Fruit fly (Drosophila melanogaster) whole organism, embryonic: Measurements from ENCODE around the gene CG12773.

Source experiments
- Awh ChIP-seq: fragments of 200-800 bp; sonication (Bioruptor generic); IDR thresholded peaks from 2 replicates; pipeline ENCODE4, ENCODE4 v1.3.6; 2022; ENCODE audit warnings: missing biosample characterization, missing genetic modification characterization
- CG1024 ChIP-seq: fragments of 200-800 bp; sonication (Bioruptor generic); IDR thresholded peaks from 2 replicates; pipeline ENCODE4 v1.3.6; 2022; ENCODE audit warnings: missing biosample characterization, missing genetic modification characterization
- CG10321 ChIP-seq: fragments of 200-800 bp; sonication (Bioruptor generic); IDR thresholded peaks from 2 replicates; pipeline ENCODE4 v1.3.6; 2022; ENCODE audit warnings: missing biosample characterization, missing genetic modification characterization
- CG10431 ChIP-seq: fragments of 200-800 bp; sonication (Bioruptor generic); optimal IDR thresholded peaks from 3 replicates; lab custom pipeline; 2018; ENCODE audit warnings: missing biosample characterization, mild to moderate bottlenecking, missing genetic modification characterization
- CG12104 ChIP-seq: fragments of 200-800 bp; sonication (Bioruptor generic); optimal IDR thresholded peaks from 3 replicates; lab custom pipeline; 2016; ENCODE audit warnings: missing biosample characterization, missing genetic modification characterization
- CG15073 ChIP-seq: fragments of 200-800 bp; sonication (Bioruptor generic); optimal IDR thresholded peaks from 2 replicates; lab custom pipeline; 2016; ENCODE audit warnings: missing biosample characterization, missing genetic modification characterization
- CG15269 ChIP-seq: fragments of 200-800 bp; sonication (Bioruptor generic); optimal IDR thresholded peaks from 2 replicates; lab custom pipeline; 2018; ENCODE audit warnings: missing biosample characterization, mild to moderate bottlenecking, missing genetic modification characterization, moderate library complexity
- CG2875 ChIP-seq: fragments of 200-800 bp; sonication (Bioruptor generic); optimal IDR thresholded peaks from 2 replicates; lab custom pipeline; 2017; ENCODE audit warnings: missing biosample characterization, mild to moderate bottlenecking, missing genetic modification characterization, missing genetic modification reagents
- CG3995 ChIP-seq: fragments of 200-800 bp; sonication (Bioruptor generic); optimal IDR thresholded peaks from 3 replicates; lab custom pipeline; 2016; ENCODE audit warnings: missing biosample characterization, missing genetic modification characterization
- CG4360 ChIP-seq: fragments of 200-800 bp; sonication (Bioruptor generic); IDR thresholded peaks from 2 replicates; pipeline ENCODE4 v1.3.6; 2022; ENCODE audit warnings: missing biosample characterization, missing genetic modification characterization
- CG4424 ChIP-seq: fragments of 200-800 bp; sonication (Bioruptor generic); optimal IDR thresholded peaks from 3 replicates; lab custom pipeline; 2016; ENCODE audit warnings: missing biosample characterization, missing genetic modification characterization
- CG6813 ChIP-seq: fragments of 200-800 bp; sonication (Bioruptor generic); optimal IDR thresholded peaks from 2 replicates; lab custom pipeline; 2017; ENCODE audit warnings: missing biosample characterization, missing genetic modification characterization, mild to moderate bottlenecking, moderate library complexity, missing genetic modification reagents
- CG7928 ChIP-seq: fragments of 200-800 bp; sonication (Bioruptor generic); optimal IDR thresholded peaks from 2 replicates; lab custom pipeline; 2017; ENCODE audit warnings: missing biosample characterization, mild to moderate bottlenecking, missing genetic modification characterization
- Doc3 ChIP-seq: fragments of 200-800 bp; sonication (Bioruptor generic); IDR thresholded peaks from 3 replicates; pipeline ENCODE4 v1.3.6; 2022; ENCODE audit warnings: missing biosample characterization, missing genetic modification characterization; ENCODE audit not compliant: partially characterized antibody
- Drgx ChIP-seq: fragments of 200-800 bp; sonication (Bioruptor generic); IDR thresholded peaks from 2 replicates; pipeline ENCODE4 v1.3.6; 2022; ENCODE audit warnings: missing biosample characterization, missing genetic modification characterization
- ERR ChIP-seq: fragments of 200-800 bp; sonication (Bioruptor generic); optimal IDR thresholded peaks from 2 replicates; lab custom pipeline; 2016; ENCODE audit warnings: missing biosample characterization, missing genetic modification characterization
- Ets97D ChIP-seq: fragments of 200-800 bp; sonication (Bioruptor generic); optimal IDR thresholded peaks from 3 replicates; lab custom pipeline; 2016; ENCODE audit warnings: missing biosample characterization, missing genetic modification characterization
- Fer1 ChIP-seq: fragments of 200-800 bp; sonication (Bioruptor generic); optimal IDR thresholded peaks from 2 replicates; lab custom pipeline; 2017; ENCODE audit warnings: missing biosample characterization, mild to moderate bottlenecking, missing genetic modification characterization
- Gug ChIP-seq: fragments of 200-800 bp; sonication (Bioruptor generic); IDR thresholded peaks from 4 replicates; pipeline ENCODE4 v1.3.6; 2022; ENCODE audit warnings: missing biosample characterization, missing genetic modification characterization
- Hr3 ChIP-seq: fragments of 200-800 bp; sonication (Bioruptor generic); optimal IDR thresholded peaks from 3 replicates; lab custom pipeline; 2016; ENCODE audit warnings: missing biosample characterization, missing genetic modification characterization
- Hr39 ChIP-seq: fragments of >200 bp; optimal IDR thresholded peaks from 2 replicates; lab custom pipeline; 2017
- Hsf ChIP-seq: fragments of 200-800 bp; sonication (Bioruptor generic); optimal IDR thresholded peaks from 3 replicates; lab custom pipeline; 2016; ENCODE audit warnings: missing biosample characterization, missing genetic modification characterization
- NC2α ChIP-seq: fragments of 200-800 bp; sonication (Bioruptor generic); optimal IDR thresholded peaks from 2 replicates; lab custom pipeline; 2016; ENCODE audit warnings: missing biosample characterization, missing genetic modification characterization
- NFAT ChIP-seq: fragments of 200-800 bp; sonication (Bioruptor generic); IDR thresholded peaks from 2 replicates; pipeline ENCODE4 v1.3.6; 2022; ENCODE audit warnings: missing biosample characterization, missing genetic modification characterization
- Nf-YB ChIP-seq: fragments of 200-800 bp; sonication (Bioruptor generic); optimal IDR thresholded peaks from 3 replicates; lab custom pipeline; 2019; ENCODE audit warnings: missing biosample characterization, mild to moderate bottlenecking, missing genetic modification characterization, moderate library complexity
- NfI ChIP-seq: fragments of 200-800 bp; sonication (Bioruptor generic); optimal IDR thresholded peaks from 3 replicates; lab custom pipeline; 2018; ENCODE audit warnings: missing biosample characterization, mild to moderate bottlenecking, missing genetic modification characterization, moderate library complexity
- Optix ChIP-seq: fragments of 200-800 bp; sonication (Bioruptor generic); IDR thresholded peaks from 3 replicates; pipeline ENCODE4 v1.3.6; 2022; ENCODE audit warnings: missing biosample characterization, missing genetic modification characterization
- Rx ChIP-seq: fragments of 200-800 bp; sonication (Bioruptor generic); IDR thresholded peaks from 2 replicates; pipeline ENCODE4 v1.3.6; 2022; ENCODE audit warnings: missing biosample characterization, missing genetic modification characterization
- Sin3A ChIP-seq: fragments of >200 bp; optimal IDR thresholded peaks from 2 replicates; lab custom pipeline; 2018
- Stat92E ChIP-seq, 3 experiments: fragments of >200 bp in 2 of 3; fragments of 200-800 bp in 1 of 3; sonication (Bioruptor generic) in 1 of 3; optimal IDR thresholded peaks; 2 replicates each; lab custom pipeline; 2017 to 2019; ENCODE audit warnings: missing biosample characterization in 3 of 3, missing genetic modification characterization in 3 of 3, mild to moderate bottlenecking in 1 of 3, moderate library complexity in 1 of 3
- Usf ChIP-seq: fragments of 200-800 bp; sonication (Bioruptor generic); optimal IDR thresholded peaks from 2 replicates; lab custom pipeline; 2017; ENCODE audit warnings: missing genotype, missing biosample characterization, missing genetic modification characterization
- bigmax ChIP-seq: fragments of 200-800 bp; sonication (Bioruptor generic); optimal IDR thresholded peaks from 2 replicates; lab custom pipeline; 2018; ENCODE audit warnings: missing biosample characterization, mild to moderate bottlenecking, missing genetic modification characterization
- bsh ChIP-seq, 2 experiments: fragments of 200-800 bp; sonication (Bioruptor generic); optimal IDR thresholded peaks; 2 replicates each; lab custom pipeline; 2017 to 2018; ENCODE audit warnings: mild to moderate bottlenecking in 2 of 2, missing biosample characterization in 2 of 2, missing genetic modification characterization in 2 of 2, moderate library complexity in 1 of 2
- chif ChIP-seq, 2 experiments: fragments of 200-800 bp; sonication (Bioruptor generic); optimal IDR thresholded peaks; 3 replicates each; lab custom pipeline; 2016; ENCODE audit warnings: missing biosample characterization in 2 of 2, missing genetic modification characterization in 2 of 2
- crp ChIP-seq, 2 experiments: fragments of 200-800 bp; sonication (Bioruptor generic); optimal IDR thresholded peaks; 2 replicates in 1 of 2; 3 replicates in 1 of 2; lab custom pipeline; 2017; ENCODE audit warnings: missing biosample characterization in 2 of 2, missing genetic modification characterization in 2 of 2, mild to moderate bottlenecking in 1 of 2, moderate library complexity in 1 of 2
- dimm ChIP-seq: fragments of 200-800 bp; sonication (Bioruptor generic); IDR thresholded peaks from 2 replicates; pipeline ENCODE4 v1.3.6; 2022; ENCODE audit warnings: missing biosample characterization, missing genetic modification characterization
- eve ChIP-seq, 2 experiments: fragments of >200 bp; optimal IDR thresholded peaks; 2 replicates each; lab custom pipeline; 2017; ENCODE audit warnings: missing biosample characterization in 2 of 2, missing genetic modification characterization in 2 of 2
- fd3F ChIP-seq: fragments of 200-800 bp; sonication (Bioruptor generic); optimal IDR thresholded peaks from 2 replicates; lab custom pipeline; 2018; ENCODE audit warnings: missing biosample characterization, mild to moderate bottlenecking, missing genetic modification characterization, moderate library complexity
- gfzf ChIP-seq: fragments of 200-800 bp; sonication (Bioruptor generic); optimal IDR thresholded peaks from 2 replicates; lab custom pipeline; 2016; ENCODE audit warnings: missing biosample characterization, mild to moderate bottlenecking, missing genetic modification characterization, moderate library complexity
- grn ChIP-seq: fragments of 200-800 bp; sonication (Bioruptor generic); optimal IDR thresholded peaks from 3 replicates; lab custom pipeline; 2017; ENCODE audit warnings: missing biosample characterization, missing genetic modification characterization
- hkb ChIP-seq, 2 experiments: fragments of 200-800 bp in 1 of 2; fragments of >200 bp in 1 of 2; sonication (Bioruptor generic) in 1 of 2; IDR thresholded peaks in 1 of 2; optimal IDR thresholded peaks in 1 of 2; 2 replicates each; pipeline versions ENCODE4 v1.3.6 to Lab custom; 2017 to 2022; ENCODE audit warnings: missing biosample characterization in 1 of 2, missing genetic modification characterization in 1 of 2
- lbe ChIP-seq: fragments of 200-800 bp; sonication (Bioruptor generic); optimal IDR thresholded peaks from 2 replicates; lab custom pipeline; 2016; ENCODE audit warnings: missing biosample characterization, mild to moderate bottlenecking, missing genetic modification characterization
- lilli ChIP-seq: fragments of 200-800 bp; sonication (Bioruptor generic); optimal IDR thresholded peaks from 3 replicates; lab custom pipeline; 2016; ENCODE audit warnings: missing biosample characterization, missing genetic modification characterization
- nerfin-2 ChIP-seq: fragments of 200-800 bp; sonication (Bioruptor generic); IDR thresholded peaks from 2 replicates; pipeline ENCODE4 v1.3.6; 2022; ENCODE audit warnings: missing biosample characterization, missing genetic modification characterization; ENCODE audit not compliant: partially characterized antibody
- nmo ChIP-seq: fragments of 200-800 bp; sonication (Bioruptor generic); optimal IDR thresholded peaks from 2 replicates; lab custom pipeline; 2018; ENCODE audit warnings: missing biosample characterization, mild to moderate bottlenecking, missing genetic modification characterization, moderate library complexity
- ro ChIP-seq: fragments of 200-800 bp; sonication (Bioruptor generic); IDR thresholded peaks from 2 replicates; pipeline ENCODE4 v1.3.6; 2022; ENCODE audit warnings: missing biosample characterization, missing genetic modification characterization
- sc ChIP-seq, 3 experiments: fragments of >200 bp in 2 of 3; fragments of 200-800 bp in 1 of 3; sonication (Bioruptor generic) in 1 of 3; optimal IDR thresholded peaks; 2 replicates in 2 of 3; 3 replicates in 1 of 3; lab custom pipeline; 2017; ENCODE audit warnings: mild to moderate bottlenecking in 1 of 3, missing biosample characterization in 1 of 3, missing genetic modification characterization in 1 of 3, missing genetic modification reagents in 1 of 3
- sim ChIP-seq: fragments of 200-800 bp; sonication (Bioruptor generic); IDR thresholded peaks from 2 replicates; pipeline ENCODE4 v1.3.6; 2022; ENCODE audit warnings: missing biosample characterization, missing genetic modification characterization
- slou ChIP-seq: fragments of 200-800 bp; sonication (Bioruptor generic); optimal IDR thresholded peaks from 3 replicates; lab custom pipeline; 2016; ENCODE audit warnings: missing biosample characterization, missing genetic modification characterization
- ssp ChIP-seq: fragments of 200-800 bp; sonication (Bioruptor generic); IDR thresholded peaks from 2 replicates; pipeline ENCODE4 v1.3.6; 2022; ENCODE audit warnings: missing biosample characterization, missing genetic modification characterization
- ttk ChIP-seq: fragments of 200-800 bp; sonication (Bioruptor generic); IDR thresholded peaks from 2 replicates; pipeline ENCODE4 v2.1.2; 2022; ENCODE audit warnings: missing biosample characterization, missing genetic modification characterization

The CG12773 gene

DNA sequence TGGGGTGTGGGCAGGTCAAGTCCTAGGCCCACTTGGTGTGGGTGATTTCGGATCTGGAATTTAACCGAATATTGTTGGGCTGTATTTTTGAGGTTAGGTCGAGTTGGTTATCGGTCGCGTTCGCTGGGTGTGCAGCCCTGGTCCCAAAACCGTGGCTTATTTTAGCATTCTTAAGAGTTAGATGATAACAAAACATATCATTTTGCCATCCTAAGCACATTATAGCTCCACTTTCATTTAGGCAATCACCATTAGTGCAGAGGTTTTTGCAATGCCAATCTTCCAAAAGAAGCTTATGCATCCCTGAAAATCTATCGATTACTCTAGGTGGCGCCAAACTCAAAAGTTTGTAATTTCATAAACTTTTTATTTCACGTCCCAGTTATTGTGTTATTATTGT is 4.5 kb downstream of the CG12773 start, which contains the start of gene MTPAP (continued):
- TF ChIP-seq CG15269: no peak
- TF ChIP-seq Hr39 (lab: Kevin White, UChicago): no peak
- no peak for TF ChIP-seq ro (GFP tag; lab: Robert Waterston, UW)
- TF ChIP-seq CG2875: no peak
- TF ChIP-seq lilli: peak; percentile 44
- TF ChIP-seq ssp (GFP tag; lab: Robert Waterston, UW): no peak
- TF ChIP-seq NFAT (GFP tag; lab: Robert Waterston, UW): no peak
- no peak for TF ChIP-seq Stat92E (GFP tag; optimal IDR thresholded peaks at IDR 0.05; lab: Kevin White, UChicago)
- TF ChIP-seq bsh (GFP tag; optimal IDR thresholded peaks at IDR 0.05; lab: Kevin White, UChicago): no peak
- TF ChIP-seq NfI (GFP tag; lab: Kevin White, UChicago): no peak
- no peak for TF ChIP-seq CG10431 (GFP tag; lab: Kevin White, UChicago)
- TF ChIP-seq CG4360 (GFP tag; lab: Robert Waterston, UW): no peak
- TF ChIP-seq grn (GFP tag; lab: Kevin White, UChicago): no peak
- TF ChIP-seq Drgx: no peak
- no peak for TF ChIP-seq eve (GFP tag; optimal IDR thresholded peaks at IDR 0.05; lab: Kevin White, UChicago)
- TF ChIP-seq crp (GFP tag; optimal IDR thresholded peaks at IDR 0.05; lab: Kevin White, UChicago): peak in 1 of 2 experiments; percentile 22
- TF ChIP-seq dimm: no peak
- TF ChIP-seq CG12104: no peak
- no peak for TF ChIP-seq CG4424 (GFP tag; lab: Kevin White, UChicago)
- TF ChIP-seq Optix (GFP tag; lab: Robert Waterston, UW): no peak
- TF ChIP-seq ttk: no peak
- TF ChIP-seq sc (optimal IDR thresholded peaks at IDR 0.05; lab: Kevin White, UChicago): no peak
- TF ChIP-seq sc (GFP tag; optimal IDR thresholded peaks at IDR 0.05; lab: Kevin White, UChicago): no peak
- no peak for TF ChIP-seq ERR
- no peak for TF ChIP-seq slou (GFP tag; lab: Kevin White, UChicago)
- TF ChIP-seq Sin3A (lab: Kevin White, UChicago): peak; percentile 83
- TF ChIP-seq Doc3: peak; percentile 42; the same call in 1 of the 3 replicates
- TF ChIP-seq Gug: no peak
- peak; percentile 54 for TF ChIP-seq nmo (GFP tag; lab: Kevin White, UChicago)
- TF ChIP-seq NC2α (GFP tag; lab: Kevin White, UChicago): no peak
- TF ChIP-seq Ets97D (GFP tag; lab: Kevin White, UChicago): peak; percentile 1
- TF ChIP-seq Awh (GFP tag; lab: Robert Waterston, UW): no peak
- TF ChIP-seq bigmax: peak; percentile 99
- TF ChIP-seq nerfin-2: peak; percentile 66
- TF ChIP-seq CG15073 (GFP tag; lab: Kevin White, UChicago): no peak
- no peak for TF ChIP-seq lbe (GFP tag; lab: Kevin White, UChicago)
- no peak for TF ChIP-seq Nf-YB (GFP tag; lab: Kevin White, UChicago)
- TF ChIP-seq CG1024 (GFP tag; lab: Robert Waterston, UW): no peak
- TF ChIP-seq CG7928 (GFP tag; lab: Kevin White, UChicago): peak; percentile 97
- peak; percentile 12 for TF ChIP-seq Fer1 (GFP tag; lab: Kevin White, UChicago)
- no peak for TF ChIP-seq CG10321 (GFP tag; lab: Robert Waterston, UW)
- no peak for TF ChIP-seq fd3F (GFP tag; lab: Kevin White, UChicago)
- TF ChIP-seq CG3995 (GFP tag; lab: Kevin White, UChicago): no peak
- no peak for TF ChIP-seq sim (GFP tag; lab: Robert Waterston, UW)
- peak in 1 of 2 experiments; percentile 3 for TF ChIP-seq chif (GFP tag; optimal IDR thresholded peaks at IDR 0.05; lab: Kevin White, UChicago)
- TF ChIP-seq Hr3: no peak
- TF ChIP-seq Rx: no peak
- TF ChIP-seq hkb (optimal IDR thresholded peaks at IDR 0.05; lab: Kevin White, UChicago): no peak
- TF ChIP-seq hkb (GFP tag; IDR thresholded peaks at IDR 0.05; lab: Robert Waterston, UW): no peak
- peak; percentile 12 for TF ChIP-seq gfzf
- peak; percentile 50 for TF ChIP-seq Hsf (GFP tag; lab: Kevin White, UChicago)
- no peak for TF ChIP-seq Usf (GFP tag; lab: Kevin White, UChicago)
- no peak for TF ChIP-seq CG6813 (GFP tag; lab: Kevin White, UChicago)
